Fruit fly (Drosophila melanogaster): Measurements from ENCODE around the gene kud.

The kud gene

dm6 chr3L:16875484-16875883, 30.7 kb upstream of the kud start:
- TF ChIP-seq CG8478 (optimal IDR thresholded peaks at IDR 0.05) (no peak), CTCF (optimal IDR thresholded peaks at IDR 0.05) (peak in 1 of 2 experiments; percentile 38)

DNA sequence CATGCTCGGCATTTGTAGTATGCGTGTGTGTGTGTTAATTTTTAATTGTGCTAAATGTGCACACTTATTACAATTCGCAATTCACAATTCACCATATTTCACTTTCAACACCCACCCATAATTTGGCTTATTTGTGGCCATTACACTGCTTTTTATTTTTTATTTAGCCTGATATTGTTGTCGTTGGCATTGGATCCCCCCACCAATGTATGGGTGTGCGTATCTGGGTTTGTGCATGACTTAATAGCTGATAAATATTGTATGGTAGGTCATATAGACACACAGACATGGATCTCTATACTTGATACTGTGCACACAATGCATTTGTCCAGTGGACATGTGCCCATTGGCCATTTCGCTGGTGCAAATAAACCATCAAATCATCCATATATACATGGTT, 28.9 kb upstream of the kud start:
- TF ChIP-seq CTCF (optimal IDR thresholded peaks at IDR 0.05) (no peak), CG8478 (optimal IDR thresholded peaks at IDR 0.05) (no peak)

DNA sequence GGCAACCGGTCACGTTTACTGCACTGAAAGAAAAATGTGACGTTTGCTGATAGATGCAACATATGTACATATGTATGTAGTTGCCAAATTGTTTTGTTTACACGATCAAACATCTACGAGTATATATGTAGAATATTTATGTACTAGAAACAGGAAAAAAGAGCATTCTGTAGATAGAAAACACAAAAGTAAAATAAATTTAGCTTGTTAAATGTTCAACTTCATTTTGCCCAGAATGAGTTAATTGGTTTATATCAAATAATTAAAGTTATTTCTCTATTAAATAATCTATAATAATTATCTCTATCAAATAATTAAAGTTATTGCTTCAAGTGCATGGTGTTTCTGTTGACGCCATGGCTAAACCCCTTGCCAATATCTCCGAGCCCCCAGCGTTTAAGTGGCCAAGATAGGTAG, 28.3 kb upstream of the kud start:
- no peak for TF ChIP-seq CTCF (optimal IDR thresholded peaks at IDR 0.05)
- no peak for TF ChIP-seq CG8478 (optimal IDR thresholded peaks at IDR 0.05)

DNA sequence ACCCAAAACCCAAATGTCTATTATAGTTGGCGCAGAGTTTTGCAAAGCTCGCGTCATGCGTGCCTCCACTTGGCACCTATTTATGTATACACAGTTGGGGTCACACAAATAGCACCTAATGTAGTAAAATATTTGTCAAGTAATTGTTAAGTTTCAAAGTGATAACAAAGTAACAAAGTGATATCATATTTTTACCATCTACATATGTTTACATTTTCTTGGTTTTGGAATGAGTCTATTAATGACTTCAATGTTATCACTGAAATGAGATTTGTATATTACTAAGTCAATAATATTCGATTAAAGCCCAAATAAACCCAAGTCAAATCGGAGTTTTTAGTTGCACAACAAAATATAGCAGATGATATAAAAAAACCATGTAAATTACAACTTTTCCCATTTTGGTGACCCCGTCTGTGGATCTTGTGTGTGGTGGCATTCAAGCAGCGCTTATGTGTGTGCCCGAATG, 27.7 kb upstream of the kud start:
- no peak for TF ChIP-seq CTCF (optimal IDR thresholded peaks at IDR 0.05)
- TF ChIP-seq CG8478 (optimal IDR thresholded peaks at IDR 0.05), result no peak

- no peak for TF ChIP-seq CTCF (optimal IDR thresholded peaks at IDR 0.05)
Observed at dm6 chr3L:16871630-16872029, 26.8 kb upstream of the kud start.

- TF ChIP-seq CG8478 (optimal IDR thresholded peaks at IDR 0.05), result no peak
- no peak for TF ChIP-seq CTCF (optimal IDR thresholded peaks at IDR 0.05)
Observed at dm6 chr3L:16870723-16871137, 25.9 kb upstream of the kud start.

DNA sequence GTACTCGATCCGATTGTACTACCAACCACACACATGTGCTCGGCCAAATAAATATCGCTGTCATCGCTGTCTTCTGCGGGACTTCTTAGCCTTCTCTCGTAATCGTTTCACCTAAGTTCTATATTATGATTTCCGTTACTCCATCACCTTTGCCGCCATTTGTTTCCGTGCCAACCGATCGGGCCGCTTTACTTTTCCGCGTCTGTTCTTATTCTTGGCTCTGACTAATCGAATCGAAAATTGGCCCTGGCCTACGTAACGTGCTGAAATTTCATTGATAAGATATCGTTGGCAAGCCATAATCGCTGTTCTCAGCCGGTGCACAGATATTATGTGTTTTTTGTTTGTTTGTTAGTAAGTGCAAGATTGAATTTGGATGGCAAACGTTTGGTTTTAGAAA, 22.4 kb upstream of the kud start:
- TF ChIP-seq CG8478 (optimal IDR thresholded peaks at IDR 0.05) (no peak), CTCF (optimal IDR thresholded peaks at IDR 0.05) (no peak)

DNA sequence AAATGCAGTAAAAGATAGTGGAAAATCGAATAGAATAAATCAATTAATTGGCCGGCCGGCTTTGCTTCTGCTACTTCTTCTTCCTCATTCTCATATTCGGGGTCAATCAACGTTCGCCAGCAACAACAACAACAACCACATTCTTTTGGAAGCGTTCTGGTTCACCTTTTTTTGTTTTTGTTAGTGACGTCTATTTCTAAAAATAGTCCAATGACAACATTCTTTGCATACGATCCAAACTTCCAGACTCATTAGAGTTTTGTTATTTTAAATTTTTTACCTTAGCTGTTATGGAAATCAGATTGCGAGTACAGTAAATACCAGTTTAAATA, 21.0 kb upstream of the kud start:
- TF ChIP-seq CTCF (optimal IDR thresholded peaks at IDR 0.05) (no peak), CG8478 (optimal IDR thresholded peaks at IDR 0.05) (no peak)

DNA sequence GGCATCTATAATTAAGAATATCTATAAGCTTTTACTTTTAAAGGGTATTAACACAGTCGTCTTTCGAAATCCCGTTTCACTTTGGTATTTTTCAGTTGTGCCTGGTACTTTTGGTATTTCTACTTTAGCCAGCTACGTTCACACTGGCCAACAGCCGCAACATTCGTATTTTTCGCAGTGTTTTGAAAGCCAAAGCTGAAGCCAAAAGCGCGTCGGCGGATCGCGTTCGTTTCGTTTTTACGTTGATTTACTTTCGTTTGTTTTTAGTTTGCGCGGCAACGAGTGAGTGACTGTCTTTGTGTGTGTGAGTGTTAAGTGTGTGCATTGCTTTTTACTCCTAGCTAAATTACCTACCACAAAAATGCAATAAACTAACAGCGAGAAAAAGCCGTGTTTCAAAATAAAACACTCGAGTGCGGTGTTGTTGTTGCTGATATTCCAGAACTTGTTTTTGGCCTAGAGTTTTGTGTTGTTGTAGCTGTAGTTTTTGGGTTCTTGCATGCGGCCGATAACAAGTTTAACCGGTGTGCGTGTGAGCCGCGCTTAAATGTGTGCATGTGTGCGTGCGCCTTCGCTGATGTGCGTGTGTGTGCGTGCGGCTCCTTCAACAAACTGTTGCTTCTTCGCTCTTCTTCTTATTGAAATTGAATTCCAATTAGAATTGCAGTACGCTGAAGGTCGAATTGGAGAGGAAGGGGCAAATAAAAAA, 20.5 kb upstream of the kud start, which contains the start of gene Lmpt:
Gene Lmpt, plus strand, starts transcription at position 173 of the 709 bp plus-strand sequence.
- no peak for TF ChIP-seq CTCF (optimal IDR thresholded peaks at IDR 0.05)
- no peak for TF ChIP-seq CG8478 (optimal IDR thresholded peaks at IDR 0.05)

DNA sequence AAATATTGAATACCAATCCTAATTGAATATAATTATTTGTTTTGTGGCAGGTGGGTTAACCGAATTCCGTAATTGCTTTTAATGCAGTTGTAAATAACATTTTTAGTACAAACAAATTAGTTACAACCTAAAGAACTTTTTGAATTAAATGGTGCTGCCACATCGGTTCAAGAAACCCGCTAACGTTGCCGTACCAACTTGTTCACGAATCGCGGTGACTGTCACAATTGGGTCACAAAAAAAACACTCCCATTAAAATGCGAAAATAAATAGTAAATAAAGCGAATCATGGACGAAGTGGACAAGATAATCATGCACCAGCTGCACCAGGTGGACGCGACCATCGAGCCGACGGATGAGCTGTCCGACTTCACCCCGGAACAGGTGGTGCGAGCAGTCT, 18.2 kb upstream of the kud start, which contains the start of gene CG9951:
Gene CG9951, plus strand, starts transcription at position 207 of the 400 bp plus-strand sequence.
- TF ChIP-seq CTCF (optimal IDR thresholded peaks at IDR 0.05) (no peak), CG8478 (optimal IDR thresholded peaks at IDR 0.05) (no peak)

- TF ChIP-seq CG8478 (optimal IDR thresholded peaks at IDR 0.05), result no peak
- no peak for TF ChIP-seq CTCF (optimal IDR thresholded peaks at IDR 0.05)
Observed at dm6 chr3L:16862284-16862683, 17.5 kb upstream of the kud start, which contains the start of gene Rh4. Gene Rh4, minus strand, starts transcription at chr3L:16862517.

- peak in 1 of 2 experiments; percentile 2 for TF ChIP-seq CTCF (optimal IDR thresholded peaks at IDR 0.05)
- no peak for TF ChIP-seq CG8478 (optimal IDR thresholded peaks at IDR 0.05)
Observed at dm6 chr3L:16860879-16861278, 16.1 kb upstream of the kud start.

dm6 chr3L:16860322-16860721, 15.5 kb upstream of the kud start, which contains the start of gene CG13029:
Gene CG13029, plus strand, starts transcription at chr3L:16860622.
- TF ChIP-seq CG8478 (optimal IDR thresholded peaks at IDR 0.05) (no peak), CTCF (optimal IDR thresholded peaks at IDR 0.05) (no peak)

dm6 chr3L:16858780-16859179, 14.0 kb upstream of the kud start, which contains the start of gene sinah:
Gene sinah, plus strand, starts transcription at chr3L:16859080.
- TF ChIP-seq CTCF (optimal IDR thresholded peaks at IDR 0.05) (no peak), CG8478 (optimal IDR thresholded peaks at IDR 0.05) (no peak)

dm6 chr3L:16855287-16855686, 10.5 kb upstream of the kud start:
- no peak for TF ChIP-seq CTCF (optimal IDR thresholded peaks at IDR 0.05)
- no peak for TF ChIP-seq CG8478 (optimal IDR thresholded peaks at IDR 0.05)

- no peak for TF ChIP-seq CTCF (optimal IDR thresholded peaks at IDR 0.05)
- no peak for TF ChIP-seq CG8478 (optimal IDR thresholded peaks at IDR 0.05)
Observed at dm6 chr3L:16854387-16855033, 9.7 kb upstream of the kud start.

All from S2 (cell line).